Fruit fly (Drosophila melanogaster) whole organism, embryonic: ENCODE measurements around the gene Cht2.

Experiments
- Aef1 ChIP-seq: fragments of 200-800 bp; sonication (Bioruptor generic); IDR thresholded peaks from 3 replicates; pipeline ENCODE4 v1.3.6; 2022; ENCODE audit warnings: missing biosample characterization, missing genetic modification characterization
- Antp ChIP-seq: fragments of 200-800 bp; sonication (Bioruptor generic); optimal IDR thresholded peaks from 3 replicates; lab custom pipeline; 2016; ENCODE audit warnings: missing biosample characterization, missing genetic modification characterization
- CG11560 ChIP-seq: fragments of 200-800 bp; sonication (Bioruptor generic); IDR thresholded peaks from 3 replicates; pipeline ENCODE4 v1.3.6; 2022; ENCODE audit warnings: missing biosample characterization, missing genetic modification characterization
- CG12391 ChIP-seq: fragments of 200-800 bp; sonication (Bioruptor generic); optimal IDR thresholded peaks from 3 replicates; lab custom pipeline; 2018; ENCODE audit warnings: missing biosample characterization, mild to moderate bottlenecking, missing genetic modification characterization, moderate library complexity
- CG12744 ChIP-seq: fragments of 200-800 bp; sonication (Bioruptor generic); optimal IDR thresholded peaks from 2 replicates; lab custom pipeline; 2016; ENCODE audit warnings: missing biosample characterization, missing genetic modification characterization
- CG13296 ChIP-seq: fragments of 200-800 bp; sonication (Bioruptor generic); optimal IDR thresholded peaks from 3 replicates; lab custom pipeline; 2018; ENCODE audit warnings: missing biosample characterization, mild to moderate bottlenecking, missing genetic modification characterization
- CG15696 ChIP-seq: fragments of 200-800 bp; sonication (Bioruptor generic); optimal IDR thresholded peaks from 2 replicates; lab custom pipeline; 2019; ENCODE audit warnings: missing biosample characterization, mild to moderate bottlenecking, missing genetic modification characterization, moderate library complexity
- CG30403 ChIP-seq: fragments of 200-800 bp; sonication (Bioruptor generic); optimal IDR thresholded peaks from 3 replicates; lab custom pipeline; 2016; ENCODE audit warnings: missing biosample characterization, missing genetic modification characterization
- CG30431 ChIP-seq: fragments of 200-800 bp; sonication (Bioruptor generic); optimal IDR thresholded peaks from 2 replicates; lab custom pipeline; 2017; ENCODE audit warnings: missing biosample characterization, missing genetic modification characterization
- CG4854 ChIP-seq: fragments of 200-800 bp; sonication (Bioruptor generic); optimal IDR thresholded peaks from 2 replicates; lab custom pipeline; 2016; ENCODE audit warnings: missing biosample characterization, missing genetic modification characterization, inconsistent platforms
- CG5245 ChIP-seq: fragments of 200-800 bp; sonication (Bioruptor generic); optimal IDR thresholded peaks from 3 replicates; lab custom pipeline; 2016; ENCODE audit warnings: missing biosample characterization, missing genetic modification characterization
- CG6175 ChIP-seq: fragments of 200-800 bp; sonication (Bioruptor generic); IDR thresholded peaks from 3 replicates; pipeline ENCODE4 v1.3.6; 2022; ENCODE audit warnings: missing biosample characterization, missing genetic modification characterization
- CG6765 ChIP-seq: fragments of 200-800 bp; sonication (Bioruptor generic); optimal IDR thresholded peaks from 3 replicates; lab custom pipeline; 2017; ENCODE audit warnings: missing biosample characterization, mild to moderate bottlenecking, missing genetic modification characterization
- CG6854 ChIP-seq: fragments of 200-800 bp; sonication (Bioruptor generic); optimal IDR thresholded peaks from 3 replicates; lab custom pipeline; 2017; ENCODE audit warnings: missing biosample characterization, mild to moderate bottlenecking, missing genetic modification characterization
- CG8089 ChIP-seq: fragments of 200-800 bp; sonication (Bioruptor generic); optimal IDR thresholded peaks from 3 replicates; lab custom pipeline; 2016; ENCODE audit warnings: missing biosample characterization, missing genetic modification characterization
- CG9932 ChIP-seq: fragments of 200-800 bp; sonication (Bioruptor generic); IDR thresholded peaks from 2 replicates; pipeline ENCODE4 v1.3.6; 2022; ENCODE audit warnings: missing biosample characterization, missing genetic modification characterization
- CoRest ChIP-seq: fragments of 200-800 bp; sonication (Bioruptor generic); optimal IDR thresholded peaks from 3 replicates; lab custom pipeline; 2018; ENCODE audit warnings: missing biosample characterization, mild to moderate bottlenecking, missing genetic modification characterization, moderate library complexity
- Doc3 ChIP-seq: fragments of 200-800 bp; sonication (Bioruptor generic); IDR thresholded peaks from 3 replicates; pipeline ENCODE4 v1.3.6; 2022; ENCODE audit warnings: missing biosample characterization, missing genetic modification characterization; ENCODE audit not compliant: partially characterized antibody
- Hand ChIP-seq: fragments of 200-800 bp; sonication (Bioruptor generic); optimal IDR thresholded peaks from 2 replicates; lab custom pipeline; 2017; ENCODE audit warnings: mild to moderate bottlenecking, missing biosample characterization, missing genetic modification reagents, missing genetic modification characterization
- Myb ChIP-seq: fragments of 200-800 bp; sonication (Bioruptor generic); optimal IDR thresholded peaks from 2 replicates; lab custom pipeline; 2016; ENCODE audit warnings: missing biosample characterization, missing genetic modification characterization
- NC2β ChIP-seq: fragments of 200-800 bp; sonication (Bioruptor generic); optimal IDR thresholded peaks from 2 replicates; lab custom pipeline; 2016; ENCODE audit warnings: missing biosample characterization, missing genetic modification characterization
- Oaz ChIP-seq: fragments of 200-800 bp; sonication (Bioruptor generic); IDR thresholded peaks from 2 replicates; pipeline ENCODE4 v1.3.6; 2022; ENCODE audit warnings: missing biosample characterization, missing genetic modification characterization
- Ravus ChIP-seq: fragments of 200-800 bp; sonication (Bioruptor generic); IDR thresholded peaks from 2 replicates; pipeline ENCODE4 v1.3.6; 2022; ENCODE audit warnings: missing biosample characterization, missing genetic modification characterization
- Sin3A ChIP-seq: fragments of >200 bp; optimal IDR thresholded peaks from 2 replicates; lab custom pipeline; 2018
- Sox100B ChIP-seq: fragments of 200-800 bp; sonication (Bioruptor generic); optimal IDR thresholded peaks from 3 replicates; lab custom pipeline; 2018; ENCODE audit warnings: missing biosample characterization, mild to moderate bottlenecking, missing genetic modification characterization
- Spps ChIP-seq: fragments of 200-800 bp; sonication (Bioruptor generic); optimal IDR thresholded peaks from 2 replicates; lab custom pipeline; 2018; ENCODE audit warnings: missing biosample characterization, mild to moderate bottlenecking, missing genetic modification characterization
- Sry-β ChIP-seq: fragments of 200-800 bp; sonication (Bioruptor generic); optimal IDR thresholded peaks from 2 replicates; lab custom pipeline; 2018; ENCODE audit warnings: missing biosample characterization, mild to moderate bottlenecking, missing genetic modification characterization, moderate library complexity
- Xbp1 ChIP-seq: fragments of 200-800 bp; sonication (Bioruptor generic); optimal IDR thresholded peaks from 3 replicates; lab custom pipeline; 2016; ENCODE audit warnings: missing biosample characterization, mild to moderate bottlenecking, missing genetic modification characterization
- bcd ChIP-seq: fragments of 200-800 bp; sonication (Bioruptor generic); optimal IDR thresholded peaks from 2 replicates; lab custom pipeline; 2017; ENCODE audit warnings: missing biosample characterization, mild to moderate bottlenecking, missing genetic modification characterization
- corto ChIP-seq: fragments of 200-800 bp; sonication (Bioruptor generic); optimal IDR thresholded peaks from 2 replicates; lab custom pipeline; 2016; ENCODE audit warnings: missing biosample characterization, mild to moderate bottlenecking, missing genetic modification characterization, moderate library complexity
- dmrt11E ChIP-seq: fragments of 200-800 bp; sonication (Bioruptor generic); optimal IDR thresholded peaks from 3 replicates; lab custom pipeline; 2018; ENCODE audit warnings: missing biosample characterization, mild to moderate bottlenecking, missing genetic modification characterization, moderate library complexity
- ems ChIP-seq: fragments of 200-800 bp; sonication (Bioruptor generic); optimal IDR thresholded peaks from 3 replicates; lab custom pipeline; 2016; ENCODE audit warnings: missing biosample characterization, missing genetic modification characterization
- esg ChIP-seq: fragments of 200-800 bp; sonication (Bioruptor generic); conservative IDR thresholded peaks from 2 replicates; pipeline ENCODE4 v1.3.6; 2022; ENCODE audit warnings: missing biosample characterization, missing genetic modification characterization
- ewg ChIP-seq: fragments of 200-800 bp; sonication (Bioruptor generic); optimal IDR thresholded peaks from 3 replicates; lab custom pipeline; 2017; ENCODE audit warnings: mild to moderate bottlenecking, missing biosample characterization, missing genetic modification reagents, missing genetic modification characterization
- exex ChIP-seq: fragments of 200-800 bp; sonication (Bioruptor generic); optimal IDR thresholded peaks from 4 replicates; lab custom pipeline; 2018; ENCODE audit warnings: missing biosample characterization, mild to moderate bottlenecking, missing genetic modification characterization, moderate library complexity
- fd102C ChIP-seq: fragments of 200-800 bp; sonication (Bioruptor generic); optimal IDR thresholded peaks from 2 replicates; lab custom pipeline; 2018; ENCODE audit warnings: missing biosample characterization, mild to moderate bottlenecking, missing genetic modification characterization, moderate library complexity
- fd3F ChIP-seq: fragments of 200-800 bp; sonication (Bioruptor generic); optimal IDR thresholded peaks from 2 replicates; lab custom pipeline; 2018; ENCODE audit warnings: missing biosample characterization, mild to moderate bottlenecking, missing genetic modification characterization, moderate library complexity
- lmd ChIP-seq: fragments of 200-800 bp; sonication (Bioruptor generic); IDR thresholded peaks from 2 replicates; pipeline ENCODE4 v1.3.6; 2022; ENCODE audit warnings: missing biosample characterization, missing genetic modification characterization
- p53 ChIP-seq: fragments of 200-800 bp; sonication (Bioruptor generic); optimal IDR thresholded peaks from 2 replicates; lab custom pipeline; 2016; ENCODE audit warnings: missing biosample characterization, missing genetic modification characterization
- sd ChIP-seq: fragments of 200-800 bp; sonication (Bioruptor generic); optimal IDR thresholded peaks from 3 replicates; lab custom pipeline; 2018; ENCODE audit warnings: missing biosample characterization, mild to moderate bottlenecking, missing genetic modification characterization, moderate library complexity
- seq ChIP-seq: fragments of 200-800 bp; sonication (Bioruptor generic); IDR thresholded peaks from 2 replicates; pipeline ENCODE4 v1.3.6; 2022; ENCODE audit warnings: missing biosample characterization, missing genetic modification characterization
- sna ChIP-seq: fragments of 200-800 bp; sonication (Bioruptor generic); IDR thresholded peaks from 2 replicates; pipeline ENCODE4 v1.3.6; 2022; ENCODE audit warnings: missing biosample characterization, missing genetic modification characterization; ENCODE audit not compliant: partially characterized antibody
- sqz ChIP-seq: fragments of 200-800 bp; sonication (Bioruptor generic); optimal IDR thresholded peaks from 3 replicates; lab custom pipeline; 2018; ENCODE audit warnings: missing biosample characterization, mild to moderate bottlenecking, missing genetic modification characterization
- tin ChIP-seq: fragments of 200-800 bp; sonication (Bioruptor generic); optimal IDR thresholded peaks from 3 replicates; lab custom pipeline; 2016; ENCODE audit warnings: missing biosample characterization, missing genetic modification characterization
- tx ChIP-seq: fragments of 200-800 bp; sonication (Bioruptor generic); optimal IDR thresholded peaks from 2 replicates; lab custom pipeline; 2016; ENCODE audit warnings: missing biosample characterization, missing genetic modification characterization
- wek ChIP-seq: fragments of 200-800 bp; sonication (Bioruptor generic); optimal IDR thresholded peaks from 3 replicates; lab custom pipeline; 2018; ENCODE audit warnings: missing biosample characterization, mild to moderate bottlenecking, missing genetic modification characterization, moderate library complexity
- yki ChIP-seq: fragments of >200 bp; optimal IDR thresholded peaks from 3 replicates; lab custom pipeline; 2018
- z ChIP-seq: fragments of 200-800 bp; sonication (Bioruptor generic); IDR thresholded peaks from 3 replicates; pipeline ENCODE4 v1.3.6; 2022; ENCODE audit warnings: missing biosample characterization, missing genetic modification characterization
- zen ChIP-seq: fragments of 200-800 bp; sonication (Bioruptor generic); optimal IDR thresholded peaks from 3 replicates; lab custom pipeline; 2018; ENCODE audit warnings: missing biosample characterization, mild to moderate bottlenecking, missing genetic modification characterization, moderate library complexity

Gene Cht2

DNA sequence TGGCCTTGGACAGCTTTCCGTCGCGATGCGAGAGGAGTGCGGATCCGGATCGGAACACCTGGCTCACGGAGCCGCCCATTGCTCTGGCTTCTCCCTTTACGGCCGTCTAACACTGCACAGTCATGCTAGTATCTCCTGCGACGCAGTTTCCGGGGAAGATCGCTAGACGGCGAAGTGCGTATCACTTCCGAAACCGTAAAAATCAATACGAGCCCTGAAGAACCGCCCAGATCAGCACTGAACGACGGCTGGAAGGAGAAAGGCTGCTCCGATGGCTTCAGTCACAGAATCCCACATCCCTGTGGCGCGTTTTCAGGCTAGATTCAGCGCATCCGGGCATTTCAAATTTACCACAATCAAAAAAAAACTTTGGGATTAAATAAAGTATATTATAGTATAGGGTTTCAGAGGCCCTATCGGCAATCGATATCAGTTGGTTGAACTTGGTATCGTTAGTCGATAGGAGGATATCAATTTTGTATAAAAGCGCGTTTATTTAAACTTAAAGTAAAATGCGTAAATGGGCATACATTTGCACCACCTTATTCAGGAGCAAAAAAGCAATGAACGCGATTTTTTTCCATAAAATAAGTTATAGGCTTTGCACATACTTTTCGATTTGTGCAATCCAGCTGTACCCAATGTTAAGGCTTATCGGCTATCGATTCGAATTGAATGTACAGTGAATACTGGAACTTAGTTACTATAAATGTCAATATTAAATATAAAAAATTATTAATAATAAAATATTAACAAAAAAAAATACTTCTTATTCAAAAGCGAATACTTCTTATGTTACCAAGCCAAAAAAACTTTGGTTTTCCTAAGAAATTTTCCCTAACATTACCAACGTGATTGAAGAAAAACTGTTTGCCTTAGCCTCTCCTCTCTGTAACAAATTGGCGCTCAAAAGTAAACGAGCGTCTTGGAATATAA lies 19.2 kb upstream of the Cht2 start, which contains the start of the genes CG13933 and PolD2 (continued):
- TF ChIP-seq lmd (GFP tag; lab: Robert Waterston, UW) = peak; percentile 88
- TF ChIP-seq Ravus (GFP tag; lab: Robert Waterston, UW) = peak; percentile 92
- TF ChIP-seq Doc3 (GFP tag; lab: Robert Waterston, UW) = peak; percentile 77
- peak; percentile 84 for TF ChIP-seq tin (GFP tag; lab: Kevin White, UChicago)
- peak; percentile 83 for TF ChIP-seq CG11560 (tag; lab: Robert Waterston, UW)
- TF ChIP-seq CG4854 (GFP tag; lab: Kevin White, UChicago) = no peak
- TF ChIP-seq zen = peak; percentile 87
- peak; percentile 24 for TF ChIP-seq wek
- no peak for TF ChIP-seq CG13296 (GFP tag; lab: Kevin White, UChicago)
- TF ChIP-seq CG30431 (GFP tag; lab: Kevin White, UChicago) = peak; percentile 95
- TF ChIP-seq sna (GFP tag; lab: Robert Waterston, UW) = peak; percentile 80
- no peak for TF ChIP-seq corto
- peak; percentile 79 for TF ChIP-seq Antp (GFP tag; lab: Kevin White, UChicago)
- peak; percentile 96 for TF ChIP-seq Oaz (GFP tag; lab: Robert Waterston, UW)
- no peak for TF ChIP-seq yki (lab: Kevin White, UChicago)
- TF ChIP-seq dmrt11E (tag; lab: Kevin White, UChicago) = peak; percentile 99
- TF ChIP-seq exex = peak; percentile 64
- TF ChIP-seq Hand (GFP tag; lab: Kevin White, UChicago) = peak; percentile 97
- no peak for TF ChIP-seq Sin3A (lab: Kevin White, UChicago)
- peak; percentile 59; the same call in 2 of the 3 replicates for TF ChIP-seq CG6175 (GFP tag; lab: Robert Waterston, UW)
- peak; percentile 92 for TF ChIP-seq CG30403 (GFP tag; lab: Kevin White, UChicago)
- TF ChIP-seq Sox100B (GFP tag; lab: Kevin White, UChicago) = no peak
- peak; percentile 68 for TF ChIP-seq CG8089
- TF ChIP-seq sd = no peak
- peak; percentile 83 for TF ChIP-seq tx (GFP tag; lab: Kevin White, UChicago)
- no peak for TF ChIP-seq sqz (GFP tag; lab: Kevin White, UChicago)
- peak; percentile 93 for TF ChIP-seq ewg (GFP tag; lab: Kevin White, UChicago)
- peak; percentile 98 for TF ChIP-seq fd3F
- TF ChIP-seq CG15696 = peak; percentile 76
- peak; percentile 98 for TF ChIP-seq Xbp1 (GFP tag; lab: Kevin White, UChicago)
- peak; percentile 98 for TF ChIP-seq CG12391
- TF ChIP-seq Sry-β (GFP tag; lab: Kevin White, UChicago) = peak; percentile 18
- TF ChIP-seq CG12744 (GFP tag; lab: Kevin White, UChicago) = no peak
- peak; percentile 52 for TF ChIP-seq fd102C
- TF ChIP-seq Myb (GFP tag; lab: Kevin White, UChicago) = peak; percentile 42
- peak; percentile 94 for TF ChIP-seq bcd (GFP tag; lab: Kevin White, UChicago)
- no peak for TF ChIP-seq z
- TF ChIP-seq CG5245 = peak; percentile 55
- peak; percentile 67 for TF ChIP-seq NC2β (GFP tag; lab: Kevin White, UChicago)
- peak; percentile 98 for TF ChIP-seq Aef1 (GFP tag; lab: Robert Waterston, UW)
- peak; percentile 74 for TF ChIP-seq CG6765
- TF ChIP-seq CoRest (tag; lab: Kevin White, UChicago) = peak; percentile 99
- TF ChIP-seq p53 (GFP tag; lab: Kevin White, UChicago) = peak; percentile 24
- peak; percentile 75 for TF ChIP-seq Spps
- peak; percentile 68 for TF ChIP-seq CG6854 (GFP tag; lab: Kevin White, UChicago)
- peak; percentile 99 for TF ChIP-seq CG9932 (GFP tag; lab: Robert Waterston, UW)
- TF ChIP-seq seq = peak; percentile 98
- TF ChIP-seq esg (GFP tag; lab: Robert Waterston, UW) = peak; percentile 98
- TF ChIP-seq ems (GFP tag; lab: Kevin White, UChicago) = peak; percentile 80
